Fruit fly (Drosophila melanogaster) S2 (cell line): ENCODE measurements around the gene CG32856.

Source experiments
- CG8478 ChIP-seq: fragments of >200 bp; optimal IDR thresholded peaks from 2 replicates; lab custom pipeline; 2018
- CTCF ChIP-seq, 2 experiments: fragments of >200 bp; optimal IDR thresholded peaks; 2 replicates each; lab custom pipeline; 2018

dm6 chr3R:15920751-15921156 is 44.4 kb downstream of the CG32856 start, which contains the start of gene Fbxl7:
- TF ChIP-seq CG8478 (lab: Kevin White, UChicago): no peak
- no peak for TF ChIP-seq CTCF (optimal IDR thresholded peaks at IDR 0.05; lab: Kevin White, UChicago)
